Fruit fly (Drosophila melanogaster) whole organism, embryonic: Measurements from ENCODE around the gene Prp31.

Experiments
- Atf6 ChIP-seq: fragments of 200-800 bp; sonication (Bioruptor generic); IDR thresholded peaks from 2 replicates; pipeline ENCODE4 v1.3.6; 2022; ENCODE audit warnings: missing biosample characterization, missing genetic modification characterization
- B-H2 ChIP-seq: fragments of 200-800 bp; sonication (Bioruptor generic); optimal IDR thresholded peaks from 2 replicates; lab custom pipeline; 2018; ENCODE audit warnings: missing biosample characterization, mild to moderate bottlenecking, missing genetic modification characterization
- BEAF-32 ChIP-seq: fragments of 200-800 bp; sonication (Bioruptor generic); optimal IDR thresholded peaks from 3 replicates; lab custom pipeline; 2017; ENCODE audit warnings: missing biosample characterization, missing genetic modification characterization, mild to moderate bottlenecking, moderate library complexity, missing genetic modification reagents
- CG11247 ChIP-seq: fragments of 200-800 bp; sonication (Bioruptor generic); IDR thresholded peaks from 2 replicates; pipeline ENCODE4 v1.3.6; 2022; ENCODE audit warnings: missing biosample characterization, missing genetic modification characterization
- CG11695 ChIP-seq: fragments of 200-800 bp; sonication (Bioruptor generic); IDR thresholded peaks from 3 replicates; pipeline ENCODE4 v1.3.6; 2022; ENCODE audit warnings: missing biosample characterization, missing genetic modification characterization
- CG12659 ChIP-seq: fragments of 200-800 bp; sonication (Bioruptor generic); optimal IDR thresholded peaks from 3 replicates; lab custom pipeline; 2017; ENCODE audit warnings: mild to moderate bottlenecking, missing biosample characterization, missing genetic modification reagents, missing genetic modification characterization
- CG13424 ChIP-seq: fragments of 200-800 bp; sonication (Bioruptor generic); optimal IDR thresholded peaks from 2 replicates; lab custom pipeline; 2019; ENCODE audit warnings: missing biosample characterization, mild to moderate bottlenecking, missing genetic modification characterization, moderate library complexity
- CG15073 ChIP-seq: fragments of 200-800 bp; sonication (Bioruptor generic); optimal IDR thresholded peaks from 2 replicates; lab custom pipeline; 2016; ENCODE audit warnings: missing biosample characterization, missing genetic modification characterization
- CG17186 ChIP-seq: fragments of 200-800 bp; sonication (Bioruptor generic); optimal IDR thresholded peaks from 3 replicates; lab custom pipeline; 2017; ENCODE audit warnings: missing biosample characterization, missing genetic modification reagents, missing genetic modification characterization
- CG17328 ChIP-seq: fragments of 200-800 bp; sonication (Bioruptor generic); IDR thresholded peaks from 2 replicates; pipeline ENCODE4 v1.3.6; 2022; ENCODE audit warnings: missing biosample characterization, missing genetic modification characterization
- CG17361 ChIP-seq: fragments of 200-800 bp; sonication (Bioruptor generic); IDR thresholded peaks from 3 replicates; pipeline ENCODE4 v1.3.6; 2022; ENCODE audit warnings: missing biosample characterization, missing genetic modification characterization
- CG17802 ChIP-seq: fragments of 200-800 bp; sonication (Bioruptor generic); optimal IDR thresholded peaks from 2 replicates; lab custom pipeline; 2018; ENCODE audit warnings: missing biosample characterization, mild to moderate bottlenecking, missing genetic modification characterization, moderate library complexity
- CG2120 ChIP-seq: fragments of 200-800 bp; sonication (Bioruptor generic); optimal IDR thresholded peaks from 3 replicates; lab custom pipeline; 2016; ENCODE audit warnings: missing biosample characterization, missing genetic modification characterization
- CG32532 ChIP-seq: fragments of 200-800 bp; sonication (Bioruptor generic); IDR thresholded peaks from 2 replicates; pipeline ENCODE4 v1.3.6; 2022; ENCODE audit warnings: missing biosample characterization, missing genetic modification characterization
- CG32772 ChIP-seq: fragments of 200-800 bp; sonication (Bioruptor generic); IDR thresholded peaks from 2 replicates; pipeline ENCODE4 v1.3.6; 2022; ENCODE audit warnings: missing biosample characterization, missing genetic modification characterization
- CG3281 ChIP-seq: fragments of 200-800 bp; sonication (Bioruptor generic); optimal IDR thresholded peaks from 3 replicates; lab custom pipeline; 2017; ENCODE audit warnings: missing biosample characterization, mild to moderate bottlenecking, missing genetic modification characterization
- CG33557 ChIP-seq: fragments of 200-800 bp; sonication (Bioruptor generic); optimal IDR thresholded peaks from 2 replicates; lab custom pipeline; 2019; ENCODE audit warnings: missing biosample characterization, mild to moderate bottlenecking, missing genetic modification characterization, moderate library complexity
- CG4820 ChIP-seq: fragments of 200-800 bp; sonication (Bioruptor generic); optimal IDR thresholded peaks from 3 replicates; lab custom pipeline; 2016; ENCODE audit warnings: missing biosample characterization, missing genetic modification characterization
- CG5953 ChIP-seq: fragments of 200-800 bp; sonication (Bioruptor generic); IDR thresholded peaks from 2 replicates; pipeline ENCODE4 v1.3.6; 2022; ENCODE audit warnings: missing biosample characterization, missing genetic modification characterization
- CG7556 ChIP-seq: fragments of 200-800 bp; sonication (Bioruptor generic); optimal IDR thresholded peaks from 2 replicates; lab custom pipeline; 2017; ENCODE audit warnings: missing biosample characterization, mild to moderate bottlenecking, missing genetic modification characterization
- CG7745 ChIP-seq: fragments of 200-800 bp; sonication (Bioruptor generic); optimal IDR thresholded peaks from 2 replicates; lab custom pipeline; 2018; ENCODE audit warnings: missing biosample characterization, mild to moderate bottlenecking, missing genetic modification characterization, moderate library complexity
- CG9817 ChIP-seq: fragments of 200-800 bp; sonication (Bioruptor generic); optimal IDR thresholded peaks from 2 replicates; lab custom pipeline; 2018; ENCODE audit warnings: missing biosample characterization, mild to moderate bottlenecking, missing genetic modification characterization, moderate library complexity
- D19B ChIP-seq: fragments of 200-800 bp; sonication (Bioruptor generic); optimal IDR thresholded peaks from 2 replicates; lab custom pipeline; 2017; ENCODE audit warnings: missing biosample characterization, mild to moderate bottlenecking, missing genetic modification characterization
- Dek ChIP-seq: fragments of 200-800 bp; sonication (Bioruptor generic); optimal IDR thresholded peaks from 3 replicates; lab custom pipeline; 2019; ENCODE audit warnings: missing biosample characterization, mild to moderate bottlenecking, missing genetic modification characterization, moderate library complexity
- E2f1 ChIP-seq: fragments of 200-800 bp; sonication (Bioruptor generic); IDR thresholded peaks from 2 replicates; pipeline ENCODE4 v1.3.6; 2022; ENCODE audit warnings: missing biosample characterization, missing genetic modification characterization
- H2.0 ChIP-seq: fragments of 200-800 bp; sonication (Bioruptor generic); IDR thresholded peaks from 2 replicates; pipeline ENCODE4 v1.3.6; 2022; ENCODE audit warnings: missing biosample characterization, missing genetic modification characterization
- HLH3B ChIP-seq: fragments of 200-800 bp; sonication (Bioruptor generic); IDR thresholded peaks from 2 replicates; pipeline ENCODE4 v1.3.6; 2022; ENCODE audit warnings: missing biosample characterization, missing genetic modification characterization
- Hmr ChIP-seq: fragments of 200-800 bp; sonication (Bioruptor generic); optimal IDR thresholded peaks from 3 replicates; lab custom pipeline; 2017; ENCODE audit warnings: mild to moderate bottlenecking, missing biosample characterization, missing genetic modification reagents, missing genetic modification characterization
- Meics ChIP-seq: fragments of 200-800 bp; sonication (Bioruptor generic); optimal IDR thresholded peaks from 2 replicates; lab custom pipeline; 2017; ENCODE audit warnings: missing biosample characterization, mild to moderate bottlenecking, missing genetic modification characterization
- Mes4 ChIP-seq: fragments of 200-800 bp; sonication (Bioruptor generic); optimal IDR thresholded peaks from 2 replicates; lab custom pipeline; 2016; ENCODE audit warnings: missing biosample characterization, missing genetic modification characterization
- NC2α ChIP-seq: fragments of 200-800 bp; sonication (Bioruptor generic); optimal IDR thresholded peaks from 2 replicates; lab custom pipeline; 2016; ENCODE audit warnings: missing biosample characterization, missing genetic modification characterization
- al ChIP-seq: fragments of 200-800 bp; sonication (Bioruptor generic); IDR thresholded peaks from 2 replicates; pipeline ENCODE4 v1.3.6; 2022; ENCODE audit warnings: missing biosample characterization, missing genetic modification characterization
- ara ChIP-seq: fragments of 200-800 bp; sonication (Bioruptor generic); IDR thresholded peaks from 2 replicates; pipeline ENCODE4 v1.3.6; 2022; ENCODE audit warnings: missing biosample characterization, missing genetic modification characterization
- bsh ChIP-seq, 2 experiments: fragments of 200-800 bp; sonication (Bioruptor generic); optimal IDR thresholded peaks; 2 replicates each; lab custom pipeline; 2017 to 2018; ENCODE audit warnings: mild to moderate bottlenecking in 2 of 2, missing biosample characterization in 2 of 2, missing genetic modification characterization in 2 of 2, moderate library complexity in 1 of 2
- cad ChIP-seq: fragments of >200 bp; optimal IDR thresholded peaks from 2 replicates; lab custom pipeline; 2017; ENCODE audit warnings: missing biosample characterization, missing genetic modification characterization
- cato ChIP-seq: fragments of 200-800 bp; sonication (Bioruptor generic); optimal IDR thresholded peaks from 2 replicates; lab custom pipeline; 2016; ENCODE audit warnings: missing biosample characterization, missing genetic modification characterization, borderline replicate concordance
- caup ChIP-seq: fragments of 200-800 bp; sonication (Bioruptor generic); optimal IDR thresholded peaks from 3 replicates; lab custom pipeline; 2017; ENCODE audit warnings: missing biosample characterization, mild to moderate bottlenecking, missing genetic modification characterization, moderate library complexity; ENCODE audit not compliant: severe bottlenecking
- gem ChIP-seq: fragments of 200-800 bp; sonication (Bioruptor generic); optimal IDR thresholded peaks from 2 replicates; lab custom pipeline; 2019; ENCODE audit warnings: missing biosample characterization, mild to moderate bottlenecking, missing genetic modification characterization, moderate library complexity
- knrl ChIP-seq: fragments of 200-800 bp; sonication (Bioruptor generic); IDR thresholded peaks from 3 replicates; pipeline ENCODE4 v1.3.6; 2022; ENCODE audit warnings: missing biosample characterization, missing genetic modification characterization; ENCODE audit not compliant: partially characterized antibody
- nerfin-1 ChIP-seq: fragments of 200-800 bp; sonication (Bioruptor generic); optimal IDR thresholded peaks from 3 replicates; lab custom pipeline; 2019; ENCODE audit warnings: missing biosample characterization, mild to moderate bottlenecking, missing genetic modification characterization, moderate library complexity
- onecut ChIP-seq: fragments of 200-800 bp; sonication (Bioruptor generic); IDR thresholded peaks from 2 replicates; pipeline ENCODE4 v1.3.6; 2022; ENCODE audit warnings: missing biosample characterization, missing genetic modification characterization
- salm ChIP-seq: fragments of 200-800 bp; sonication (Bioruptor generic); optimal IDR thresholded peaks from 2 replicates; lab custom pipeline; 2018; ENCODE audit warnings: missing biosample characterization, mild to moderate bottlenecking, missing genetic modification characterization
- schlank ChIP-seq: fragments of 200-800 bp; sonication (Bioruptor generic); optimal IDR thresholded peaks from 2 replicates; lab custom pipeline; 2018; ENCODE audit warnings: missing biosample characterization, mild to moderate bottlenecking, missing genetic modification characterization
- slp2 ChIP-seq: fragments of 200-800 bp; sonication (Bioruptor generic); optimal IDR thresholded peaks from 2 replicates; lab custom pipeline; 2016; ENCODE audit warnings: missing biosample characterization, missing genetic modification characterization
- sr ChIP-seq: fragments of 200-800 bp; sonication (Bioruptor generic); IDR thresholded peaks from 3 replicates; pipeline ENCODE4 v1.3.6; 2022; ENCODE audit warnings: missing biosample characterization, missing genetic modification characterization
- ssp ChIP-seq: fragments of 200-800 bp; sonication (Bioruptor generic); IDR thresholded peaks from 2 replicates; pipeline ENCODE4 v1.3.6; 2022; ENCODE audit warnings: missing biosample characterization, missing genetic modification characterization
- twi ChIP-seq: fragments of 200-800 bp; optimal IDR thresholded peaks from 2 replicates; lab custom pipeline; 2019; ENCODE audit warnings: missing biosample characterization, mild to moderate bottlenecking, missing genetic modification characterization, moderate library complexity
- unpg ChIP-seq: fragments of 200-800 bp; sonication (Bioruptor generic); optimal IDR thresholded peaks from 3 replicates; lab custom pipeline; 2018; ENCODE audit warnings: missing biosample characterization, mild to moderate bottlenecking, missing genetic modification characterization, moderate library complexity
- usp ChIP-seq: fragments of >200 bp; optimal IDR thresholded peaks from 2 replicates; lab custom pipeline; 2017; ENCODE audit warnings: missing biosample characterization, missing genetic modification characterization

The Prp31 gene

DNA sequence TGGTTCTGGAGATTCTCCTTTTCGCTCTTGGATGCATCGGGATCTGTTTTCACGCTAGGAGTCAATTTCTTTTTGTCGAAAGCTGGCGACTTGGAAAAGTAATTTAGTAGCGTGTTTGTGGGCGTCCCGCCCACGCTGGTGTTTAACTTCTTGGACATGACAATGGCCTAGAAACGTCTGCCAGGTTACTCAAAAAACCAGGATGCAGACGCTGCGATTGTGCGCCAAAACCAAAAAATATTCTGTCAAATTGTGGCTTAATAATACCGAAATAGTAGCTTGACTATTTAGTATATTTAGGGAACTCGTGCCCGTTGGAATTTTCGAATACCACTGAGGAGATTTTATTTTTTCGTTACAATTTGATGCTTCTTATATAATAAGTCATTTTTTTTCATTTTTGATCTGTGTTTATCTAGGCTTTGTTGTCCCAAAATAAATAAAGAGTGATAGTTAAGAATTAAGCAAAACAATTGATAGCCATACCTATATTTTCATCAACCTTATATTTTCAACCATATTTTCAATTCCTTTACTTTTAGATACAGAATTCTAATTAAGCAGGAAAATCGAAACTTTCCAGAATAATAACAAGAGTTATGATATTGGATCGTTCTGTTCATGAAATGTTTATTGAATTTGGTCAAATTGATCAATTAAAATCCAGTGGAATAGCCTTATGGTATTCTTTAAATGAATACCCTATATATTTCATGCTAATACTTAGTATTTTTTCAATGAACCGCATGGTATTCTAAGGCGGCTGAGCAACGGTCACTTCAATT lies at the start of gene Prp31, which contains the start of gene Msh6 (continued):
- peak in 1 of 2 experiments; percentile 61 for TF ChIP-seq bsh (GFP tag; optimal IDR thresholded peaks at IDR 0.05; lab: Kevin White, UChicago)
- TF ChIP-seq cato, result peak; percentile 59
- TF ChIP-seq CG7745 (tag; lab: Kevin White, UChicago), result no peak
- TF ChIP-seq Dek (tag; lab: Kevin White, UChicago), result peak; percentile 30
- TF ChIP-seq CG32532, result peak; percentile 54
- TF ChIP-seq D19B, result peak; percentile 61
- no peak for TF ChIP-seq gem (tag; lab: Kevin White, UChicago)
- TF ChIP-seq cad, result no peak
- peak; percentile 23; the same call in 1 of the 2 replicates for TF ChIP-seq ara
- TF ChIP-seq knrl (GFP tag; lab: Robert Waterston, UW), result no peak
- TF ChIP-seq H2.0 (GFP tag; lab: Robert Waterston, UW), result 0 out of 2 replicates have a peak, but pooled peaks have one; percentile 32
- TF ChIP-seq CG32772, result peak; percentile 40
- peak; percentile 13 for TF ChIP-seq NC2α
- peak; percentile 3 for TF ChIP-seq CG17186 (GFP tag; lab: Kevin White, UChicago)
- TF ChIP-seq CG9817 (tag; lab: Kevin White, UChicago), result peak; percentile 64
- TF ChIP-seq CG3281 (GFP tag; lab: Kevin White, UChicago), result peak; percentile 57
- TF ChIP-seq nerfin-1 (tag; lab: Kevin White, UChicago), result peak; percentile 75
- TF ChIP-seq al (GFP tag; lab: Robert Waterston, UW), result peak; percentile 30
- peak; percentile 70 for TF ChIP-seq CG4820 (GFP tag; lab: Kevin White, UChicago)
- peak; percentile 75 for TF ChIP-seq slp2 (GFP tag; lab: Kevin White, UChicago)
- TF ChIP-seq CG13424 (tag; lab: Kevin White, UChicago), result peak; percentile 81
- TF ChIP-seq usp (GFP tag; lab: Kevin White, UChicago), result no peak
- TF ChIP-seq CG11247 (GFP tag; lab: Robert Waterston, UW), result no peak
- peak; percentile 37 for TF ChIP-seq CG7556 (GFP tag; lab: Kevin White, UChicago)
- TF ChIP-seq schlank, result no peak
- TF ChIP-seq ssp, result peak; percentile 71
- TF ChIP-seq unpg (GFP tag; lab: Kevin White, UChicago), result peak; percentile 42
- no peak for TF ChIP-seq Atf6
- TF ChIP-seq sr (GFP tag; lab: Robert Waterston, UW), result no peak
- peak; percentile 49 for TF ChIP-seq B-H2 (GFP tag; lab: Kevin White, UChicago)
- no peak for TF ChIP-seq Hmr (GFP tag; lab: Kevin White, UChicago)
- peak; percentile 56 for TF ChIP-seq CG17328
- peak; percentile 76 for TF ChIP-seq CG12659 (GFP tag; lab: Kevin White, UChicago)
- no peak for TF ChIP-seq salm (tag; lab: Kevin White, UChicago)
- TF ChIP-seq CG11695, result no peak
- TF ChIP-seq CG5953, result no peak
- peak; percentile 91 for TF ChIP-seq Meics (GFP tag; lab: Kevin White, UChicago)
- TF ChIP-seq E2f1, result peak; percentile 29; the same call in 1 of the 2 replicates
- peak; percentile 41 for TF ChIP-seq Mes4 (GFP tag; lab: Kevin White, UChicago)
- TF ChIP-seq CG15073 (GFP tag; lab: Kevin White, UChicago), result no peak
- peak; percentile 72 for TF ChIP-seq twi (tag; lab: Kevin White, UChicago)
- TF ChIP-seq CG17361 (GFP tag; lab: Robert Waterston, UW), result peak; percentile 82
- peak; percentile 65 for TF ChIP-seq CG33557 (GFP tag; lab: Kevin White, UChicago)
- TF ChIP-seq CG2120 (GFP tag; lab: Kevin White, UChicago), result peak; percentile 85
- TF ChIP-seq BEAF-32 (GFP tag; lab: Kevin White, UChicago), result peak; percentile 45
- TF ChIP-seq caup (GFP tag; lab: Kevin White, UChicago), result no peak
- peak; percentile 22; the same call in 1 of the 2 replicates for TF ChIP-seq onecut
- TF ChIP-seq HLH3B (GFP tag; lab: Robert Waterston, UW), result peak; percentile 60; the same call in 1 of the 2 replicates
- TF ChIP-seq CG17802, result peak; percentile 58
